Fruit fly (Drosophila melanogaster): ENCODE results near the gene Arpc4.
A peak's percentile ranks its signal among the peaks of the same experiment; 100 is the strongest.

DNA sequence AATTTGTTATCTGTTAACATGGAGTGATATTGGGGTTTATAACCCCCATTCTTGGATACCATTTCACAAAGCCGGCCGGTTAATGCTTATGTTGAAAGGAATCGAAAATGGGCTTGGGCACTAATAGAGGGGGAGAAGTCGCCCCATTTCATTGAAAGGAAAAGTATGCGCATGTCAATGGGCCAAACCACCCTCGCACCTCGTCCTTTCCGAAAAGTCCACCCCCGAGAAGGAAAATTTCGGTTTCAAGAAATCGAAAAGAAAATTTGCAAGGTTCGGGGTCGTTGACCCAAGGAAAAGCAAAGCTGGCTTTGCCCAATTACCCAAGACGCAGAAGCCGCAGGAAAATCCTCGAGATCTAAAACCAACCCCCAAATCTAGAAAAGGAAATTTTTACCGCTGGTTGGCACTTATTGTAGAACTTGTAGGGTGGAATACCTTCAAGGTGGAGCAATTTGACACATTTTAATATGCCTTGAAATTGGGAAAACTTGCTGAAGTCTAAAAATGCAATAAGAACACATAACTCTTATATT, 48.0 kb upstream of the Arpc4 start:
- TF ChIP-seq EcR (GFP tag; optimal IDR thresholded peaks at IDR 0.05) (peak in 1 of 2 experiments; percentile 16), psq (optimal IDR thresholded peaks at IDR 0.05) (no peak), usp (GFP tag; optimal IDR thresholded peaks at IDR 0.05) (no peak), Dll (optimal IDR thresholded peaks at IDR 0.05) (no peak)

Measured in whole organism.